Worm (Caenorhabditis elegans) whole organism, L2 larva: ENCODE data around the gene chs-2.

Experiments used
- C34F6.9 ChIP-seq: fragments of 150-350 bp; optimal IDR thresholded peaks from 2 replicates; lab custom pipeline; 2014; ENCODE audit warnings: missing biosample characterization, missing genetic modification characterization
- F13H6.1 ChIP-seq: sonication (generic microtip); optimal IDR thresholded peaks from 2 replicates; lab custom pipeline; 2016; ENCODE audit warnings: missing genetic modification characterization, missing compliant biosample characterization
- Y55F3AM.14 ChIP-seq: fragments of 200-800 bp; sonication (Bioruptor generic); optimal IDR thresholded peaks from 2 replicates; lab custom pipeline; 2018; ENCODE audit warnings: mild to moderate bottlenecking, missing genetic modification characterization, missing compliant biosample characterization
- ZK546.5 ChIP-seq: sonication (generic microtip); optimal IDR thresholded peaks from 2 replicates; lab custom pipeline; 2017; ENCODE audit warnings: missing biosample characterization, missing genetic modification characterization
- aly-2 ChIP-seq: fragments of 150-350 bp; optimal IDR thresholded peaks from 2 replicates; lab custom pipeline; 2014; ENCODE audit warnings: missing biosample characterization, missing genetic modification characterization
- ama-1 ChIP-seq: fragments of 150-350 bp; optimal IDR thresholded peaks from 2 replicates; lab custom pipeline; 2018; ENCODE audit warnings: inconsistent platforms
- blmp-1 ChIP-seq: sonication (generic microtip); optimal IDR thresholded peaks from 2 replicates; lab custom pipeline; 2017; ENCODE audit warnings: missing genetic modification characterization, mild to moderate bottlenecking, missing compliant biosample characterization, antibody characterized with exemption, moderate library complexity; ENCODE audit not compliant: insufficient read depth
- ceh-16 ChIP-seq: fragments of 150-350 bp; optimal IDR thresholded peaks from 2 replicates; lab custom pipeline; 2014; ENCODE audit warnings: missing biosample characterization, missing genetic modification characterization
- crh-2 ChIP-seq: sonication (generic microtip); optimal IDR thresholded peaks from 2 replicates; lab custom pipeline; 2017; ENCODE audit warnings: missing biosample characterization, missing genetic modification characterization
- dmd-4 ChIP-seq: sonication (generic microtip); optimal IDR thresholded peaks from 2 replicates; lab custom pipeline; 2017; ENCODE audit warnings: missing biosample characterization, missing genetic modification characterization
- egl-27 ChIP-seq: sonication (generic microtip); optimal IDR thresholded peaks from 3 replicates; lab custom pipeline; 2017; ENCODE audit warnings: missing biosample characterization, missing genetic modification reagents, missing genetic modification characterization
- elt-3 ChIP-seq: sonication (generic microtip); optimal IDR thresholded peaks from 2 replicates; lab custom pipeline; 2017; ENCODE audit warnings: missing biosample characterization, missing genetic modification characterization
- fos-1 ChIP-seq: fragments of 150-350 bp; optimal IDR thresholded peaks from 2 replicates; lab custom pipeline; 2014; ENCODE audit warnings: missing biosample characterization, missing genetic modification characterization
- gmeb-1 ChIP-seq: fragments of 150-350 bp; optimal IDR thresholded peaks from 2 replicates; lab custom pipeline; 2014; ENCODE audit warnings: missing biosample characterization, missing genetic modification characterization
- lin-11 ChIP-seq: fragments of 150-350 bp; sonication (generic microtip); optimal IDR thresholded peaks from 2 replicates; lab custom pipeline; 2014; ENCODE audit warnings: missing biosample characterization, missing genetic modification characterization, inconsistent platforms, mixed read lengths
- lin-13 ChIP-seq: fragments of 150-350 bp; optimal IDR thresholded peaks from 2 replicates; lab custom pipeline; 2014; ENCODE audit warnings: missing biosample characterization, missing genetic modification reagents, missing genetic modification characterization
- lsy-2 ChIP-seq, 2 experiments: fragments of 150-350 bp in 1 of 2; sonication (generic microtip) in 1 of 2; optimal IDR thresholded peaks; 2 replicates each; lab custom pipeline; 2014 to 2017; ENCODE audit warnings: missing biosample characterization in 2 of 2, missing genetic modification characterization in 2 of 2
- mab-5 ChIP-seq: fragments of 150-350 bp; optimal IDR thresholded peaks from 2 replicates; lab custom pipeline; 2014; ENCODE audit warnings: missing biosample characterization, missing genetic modification characterization
- nhr-11 ChIP-seq: fragments of 150-350 bp; optimal IDR thresholded peaks from 2 replicates; lab custom pipeline; 2014; ENCODE audit warnings: missing biosample characterization, missing genetic modification characterization
- nhr-12 ChIP-seq: fragments of 150-350 bp; optimal IDR thresholded peaks from 2 replicates; lab custom pipeline; 2014; ENCODE audit warnings: missing biosample characterization, missing genetic modification characterization
- nhr-129 ChIP-seq: fragments of 150-350 bp; optimal IDR thresholded peaks from 2 replicates; lab custom pipeline; 2014; ENCODE audit warnings: missing biosample characterization, missing genetic modification characterization
- nhr-21 ChIP-seq: fragments of 150-350 bp; optimal IDR thresholded peaks from 2 replicates; lab custom pipeline; 2014; ENCODE audit warnings: missing biosample characterization, missing genetic modification characterization
- nhr-23 ChIP-seq: fragments of 150-350 bp; optimal IDR thresholded peaks from 2 replicates; lab custom pipeline; 2014; ENCODE audit warnings: missing biosample characterization, missing genetic modification reagents, missing genetic modification characterization
- nhr-25 ChIP-seq: fragments of 150-350 bp; sonication (generic microtip); optimal IDR thresholded peaks from 3 replicates; lab custom pipeline; 2014; ENCODE audit warnings: missing biosample characterization, missing genetic modification characterization
- nhr-77 ChIP-seq: fragments of 150-350 bp; optimal IDR thresholded peaks from 2 replicates; lab custom pipeline; 2014; ENCODE audit warnings: missing biosample characterization, missing genetic modification characterization
- skn-1 ChIP-seq: sonication (generic microtip); optimal IDR thresholded peaks from 2 replicates; lab custom pipeline; 2017; ENCODE audit warnings: missing biosample characterization, missing genetic modification characterization
- sma-3 ChIP-seq: sonication (generic microtip); optimal IDR thresholded peaks from 2 replicates; lab custom pipeline; 2016; ENCODE audit warnings: missing genetic modification reagents, missing genetic modification characterization, missing compliant biosample characterization
- sma-9 ChIP-seq, 2 experiments: fragments of 150-350 bp in 1 of 2; sonication (generic microtip) in 1 of 2; optimal IDR thresholded peaks; 2 replicates each; lab custom pipeline; 2014 to 2016; ENCODE audit warnings: missing genetic modification characterization in 2 of 2, mild to moderate bottlenecking in 1 of 2, missing biosample characterization in 1 of 2, missing compliant biosample characterization in 1 of 2, missing genetic modification reagents in 1 of 2, moderate library complexity in 1 of 2
- snpc-4 ChIP-seq: fragments of 150-350 bp; optimal IDR thresholded peaks from 2 replicates; lab custom pipeline; 2014; ENCODE audit warnings: missing biosample characterization, missing genetic modification characterization
- unc-39 ChIP-seq: fragments of 150-350 bp; optimal IDR thresholded peaks from 2 replicates; lab custom pipeline; 2014; ENCODE audit warnings: missing biosample characterization, missing genetic modification characterization
- unc-55 ChIP-seq: fragments of 150-350 bp; sonication (generic microtip); optimal IDR thresholded peaks from 3 replicates; lab custom pipeline; 2014; ENCODE audit warnings: missing biosample characterization, missing genetic modification reagents, missing genetic modification characterization
- unc-62 ChIP-seq: fragments of 150-350 bp; optimal IDR thresholded peaks from 2 replicates; lab custom pipeline; 2014; ENCODE audit warnings: missing biosample characterization, missing genetic modification reagents, missing genetic modification characterization

The chs-2 gene

DNA sequence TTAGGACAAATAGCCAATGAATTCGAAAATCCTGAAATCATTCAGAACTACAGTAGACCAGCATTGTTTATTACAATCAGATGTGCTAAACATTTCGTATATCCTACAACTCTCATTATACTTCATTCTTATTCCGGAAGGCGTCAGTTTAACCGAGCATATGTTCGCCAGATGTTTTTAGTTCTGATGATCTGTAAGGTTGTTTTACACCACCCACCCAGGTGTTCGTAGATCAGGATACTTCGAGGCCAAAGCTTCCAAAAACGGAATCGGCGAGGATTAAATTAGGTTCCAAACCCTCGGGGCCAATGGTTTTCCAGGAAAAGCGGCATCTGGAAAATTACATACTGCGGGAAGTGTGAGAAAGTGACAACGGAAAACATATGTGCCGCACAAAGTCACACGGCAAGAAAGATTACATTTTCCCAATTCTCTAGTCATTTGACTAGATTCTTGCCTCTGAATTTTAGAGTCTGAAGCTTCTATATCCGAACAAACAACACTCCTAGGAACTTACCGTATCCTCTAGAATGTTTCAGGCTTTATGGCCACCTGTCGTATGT, 36.1 kb upstream of the chs-2 start:
- TF ChIP-seq nhr-11 (tag; lab: Kevin White, UChicago) (no peak), sma-9 (GFP tag; optimal IDR thresholded peaks at IDR 0.05; lab: Kevin White, UChicago) (peak; percentile 29), sma-9 (tag; optimal IDR thresholded peaks at IDR 0.05; lab: Kevin White, UChicago) (no peak), lsy-2 (tag; optimal IDR thresholded peaks at IDR 0.05; lab: Kevin White, UChicago) (peak in 1 of 2 experiments; percentile 26), lin-11 (tag; lab: Kevin White, UChicago) (peak; percentile 14)

- no peak for TF ChIP-seq C34F6.9
- TF ChIP-seq fos-1 (tag; lab: Kevin White, UChicago): no peak
- no peak for TF ChIP-seq sma-3 (GFP tag; lab: Kevin White, UChicago)
- peak; percentile 78 for TF ChIP-seq F13H6.1 (tag; lab: Kevin White, UChicago)
- no peak for TF ChIP-seq nhr-21 (tag; lab: Kevin White, UChicago)
- TF ChIP-seq unc-62 (GFP tag; lab: Kevin White, UChicago): no peak
- TF ChIP-seq elt-3: no peak
- no peak for TF ChIP-seq skn-1 (tag; lab: Kevin White, UChicago)
- TF ChIP-seq nhr-129 (tag; lab: Kevin White, UChicago): peak; percentile 64
- TF ChIP-seq egl-27: no peak
- TF ChIP-seq blmp-1 (tag; lab: Kevin White, UChicago): no peak
- no peak for TF ChIP-seq Y55F3AM.14 (GFP tag; lab: Kevin White, UChicago)
- TF ChIP-seq mab-5 (tag; lab: Kevin White, UChicago): no peak
- TF ChIP-seq lsy-2 (tag; optimal IDR thresholded peaks at IDR 0.05; lab: Kevin White, UChicago): peak in 1 of 2 experiments; percentile 36
- TF ChIP-seq nhr-77 (tag; lab: Kevin White, UChicago): no peak
- TF ChIP-seq sma-9 (GFP tag; optimal IDR thresholded peaks at IDR 0.05; lab: Kevin White, UChicago): peak; percentile 46
- no peak for TF ChIP-seq sma-9 (tag; optimal IDR thresholded peaks at IDR 0.05; lab: Kevin White, UChicago)
- TF ChIP-seq, all 48 proteins: peak for 4
Measured at ce11 chrII:161275-161674, 35.5 kb upstream of the chs-2 start.

DNA sequence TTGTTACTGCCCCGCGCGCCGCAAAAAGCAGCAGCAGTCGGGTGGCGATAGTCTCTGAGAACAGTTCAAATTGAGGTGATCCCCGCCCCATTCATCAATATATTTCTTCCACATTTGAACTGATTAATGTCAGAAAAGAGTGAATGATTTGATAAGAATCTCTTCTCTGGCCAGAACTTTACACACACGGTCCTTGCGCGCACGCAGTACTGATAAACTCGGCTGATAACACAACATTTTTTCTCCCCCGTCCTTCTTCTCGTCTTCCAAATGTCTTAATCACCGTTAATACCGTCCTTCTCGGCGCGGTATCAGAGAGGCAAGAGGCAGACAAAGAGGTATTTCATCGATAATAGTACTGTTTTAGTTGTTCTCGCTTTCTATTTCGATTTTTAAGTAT, 34.6 kb upstream of the chs-2 start, which contains the start of gene etr-1:
Gene etr-1 (plus strand): TSS at position 193 of the 400 bp plus-strand sequence.
- TF ChIP-seq dmd-4 (tag; lab: Kevin White, UChicago) (no peak), egl-27 (peak; percentile 10), blmp-1 (tag; lab: Kevin White, UChicago) (peak; percentile 70), ama-1 (no peak), gmeb-1 (peak; percentile 16), C34F6.9 (no peak), Y55F3AM.14 (GFP tag; lab: Kevin White, UChicago) (no peak), fos-1 (tag; lab: Kevin White, UChicago) (peak; percentile 99), aly-2 (tag; lab: Kevin White, UChicago) (no peak), sma-3 (GFP tag; lab: Kevin White, UChicago) (peak; percentile 49), nhr-23 (no peak), lsy-2 (tag; optimal IDR thresholded peaks at IDR 0.05; lab: Kevin White, UChicago) (peak in 1 of 2 experiments; percentile 10), ZK546.5 (tag; lab: Kevin White, UChicago) (no peak), F13H6.1 (tag; lab: Kevin White, UChicago) (peak; percentile 47), sma-9 (GFP tag; optimal IDR thresholded peaks at IDR 0.05; lab: Kevin White, UChicago) (peak; percentile 67), sma-9 (tag; optimal IDR thresholded peaks at IDR 0.05; lab: Kevin White, UChicago) (no peak), nhr-25 (no peak), mab-5 (tag; lab: Kevin White, UChicago) (no peak), nhr-21 (tag; lab: Kevin White, UChicago) (peak; percentile 56), crh-2 (tag; lab: Kevin White, UChicago) (peak; percentile 61)

DNA sequence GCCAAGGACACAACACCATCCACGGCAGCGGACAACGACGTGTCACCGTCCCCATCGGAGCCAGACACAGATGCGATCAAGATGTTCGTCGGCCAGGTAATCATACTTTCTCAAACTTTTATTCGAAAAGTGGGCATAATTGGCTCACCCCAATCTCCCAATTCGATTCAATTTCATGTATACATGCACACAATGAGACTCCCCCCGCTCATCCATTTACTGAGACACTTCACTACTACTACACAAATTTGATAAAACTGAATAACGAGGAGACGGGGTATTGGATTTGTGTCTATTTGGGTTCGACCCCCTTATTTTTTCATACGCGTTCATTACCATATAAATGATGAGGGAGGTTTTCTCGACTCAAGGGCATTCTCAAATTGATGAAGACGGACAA, 33.6 kb upstream of the chs-2 start:
- TF ChIP-seq nhr-21 (tag; lab: Kevin White, UChicago) (no peak), unc-55 (GFP tag; lab: Kevin White, UChicago) (no peak)

- TF ChIP-seq sma-9 (GFP tag; optimal IDR thresholded peaks at IDR 0.05; lab: Kevin White, UChicago) (peak; percentile 0), sma-9 (tag; optimal IDR thresholded peaks at IDR 0.05; lab: Kevin White, UChicago) (no peak), ceh-16 (tag; lab: Kevin White, UChicago) (no peak), nhr-21 (tag; lab: Kevin White, UChicago) (peak; percentile 23)
Measured at ce11 chrII:173679-174078, 23.1 kb upstream of the chs-2 start, which contains the start of gene T01D1.7. TSS of gene T01D1.7 (minus strand) at chrII:173779.

DNA sequence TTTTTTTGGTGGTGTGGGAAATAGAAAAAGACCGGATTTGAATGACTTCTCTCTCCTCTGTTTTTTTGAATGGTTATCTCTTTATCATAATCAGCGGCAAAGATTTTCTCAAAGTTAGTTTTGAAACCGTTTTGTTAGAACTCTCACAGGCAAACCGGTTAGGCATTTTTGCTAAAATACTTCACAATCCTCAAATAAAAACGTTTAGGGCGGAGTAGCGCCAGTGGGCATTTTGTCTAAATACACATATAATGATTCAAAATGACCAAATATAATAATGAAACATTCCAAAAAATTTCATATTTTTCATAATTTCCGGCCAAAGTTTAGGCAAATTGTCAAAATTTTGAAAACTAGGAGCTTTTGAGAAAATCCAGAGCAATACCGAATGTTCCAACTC, 20.9 kb upstream of the chs-2 start, which contains the start of gene T01D1.3:
Gene T01D1.3 (minus strand): TSS at position 101 of the 400 bp plus-strand sequence.
- TF ChIP-seq nhr-12 (tag; lab: Kevin White, UChicago) (no peak), ceh-16 (tag; lab: Kevin White, UChicago) (no peak), nhr-129 (tag; lab: Kevin White, UChicago) (no peak), elt-3 (no peak), lin-13 (GFP tag; lab: Kevin White, UChicago) (no peak), unc-39 (no peak), snpc-4 (tag; lab: Kevin White, UChicago) (no peak)
